Fruit fly (Drosophila melanogaster) whole organism, pupa: ENCODE results near the gene br.

Experiments
- CG10348 ChIP-seq: fragments of 200-800 bp; sonication (Bioruptor generic); IDR thresholded peaks from 2 replicates; pipeline ENCODE4 v1.3.6; 2022; ENCODE audit warnings: missing biosample characterization, missing genetic modification characterization
- CG12605 ChIP-seq: fragments of 200-800 bp; sonication (Bioruptor generic); IDR thresholded peaks from 2 replicates; pipeline ENCODE4 v1.3.6; 2022; ENCODE audit warnings: missing biosample characterization, missing genetic modification characterization
- CG17806 ChIP-seq: fragments of 200-800 bp; sonication (Bioruptor generic); optimal IDR thresholded peaks from 2 replicates; lab custom pipeline; 2018; ENCODE audit warnings: missing biosample characterization, mild to moderate bottlenecking, missing genetic modification characterization, moderate library complexity
- CG34367 ChIP-seq: fragments of 200-800 bp; sonication (Bioruptor generic); optimal IDR thresholded peaks from 2 replicates; lab custom pipeline; 2018; ENCODE audit warnings: missing biosample characterization, mild to moderate bottlenecking, missing genetic modification characterization
- CG8301 ChIP-seq: fragments of 200-800 bp; sonication (Bioruptor generic); optimal IDR thresholded peaks from 2 replicates; lab custom pipeline; 2018; ENCODE audit warnings: missing biosample characterization, mild to moderate bottlenecking, missing genetic modification characterization
- CG9948 ChIP-seq: fragments of 200-800 bp; sonication (Bioruptor generic); optimal IDR thresholded peaks from 2 replicates; lab custom pipeline; 2018; ENCODE audit warnings: missing biosample characterization, mild to moderate bottlenecking, missing genetic modification characterization, moderate library complexity
- Snoo ChIP-seq: fragments of 200-800 bp; sonication (Bioruptor generic); optimal IDR thresholded peaks from 3 replicates; lab custom pipeline; 2017; ENCODE audit warnings: missing biosample characterization, mild to moderate bottlenecking, missing genetic modification characterization, inconsistent platforms
- fd96Ca ChIP-seq: fragments of 200-800 bp; sonication (Bioruptor generic); IDR thresholded peaks from 3 replicates; pipeline ENCODE4 v1.3.6; 2022; ENCODE audit warnings: missing biosample characterization, missing genetic modification characterization

- TF ChIP-seq CG10348 (no peak), CG8301 (tag; lab: Kevin White, UChicago) (no peak), CG9948 (tag; lab: Kevin White, UChicago) (no peak), CG17806 (tag; lab: Kevin White, UChicago) (no peak), Snoo (tag; lab: Kevin White, UChicago) (no peak), CG34367 (tag; lab: Kevin White, UChicago) (no peak), CG12605 (GFP tag; lab: Robert Waterston, UW) (no peak), fd96Ca (no peak)
These were observed 46.5 kb downstream of the br start for dm6 chrX:1621399-1621798.
